Fruit fly (Drosophila melanogaster) whole organism, embryonic: ENCODE data around the gene wg.
A peak's percentile ranks its signal among the peaks of the same experiment; 100 is the strongest.

ENCODE experiments used
- BtbVII ChIP-seq: fragments of 200-800 bp; sonication (Bioruptor generic); optimal IDR thresholded peaks from 3 replicates; lab custom pipeline; 2017; ENCODE audit warnings: missing biosample characterization, mild to moderate bottlenecking, missing genetic modification characterization
- CG11093 ChIP-seq: fragments of 200-800 bp; sonication (Bioruptor generic); IDR thresholded peaks from 3 replicates; pipeline ENCODE4 v1.3.6; 2022; ENCODE audit warnings: missing biosample characterization, missing genetic modification characterization
- CG12071 ChIP-seq: fragments of 200-800 bp; sonication (Bioruptor generic); optimal IDR thresholded peaks from 3 replicates; lab custom pipeline; 2018; ENCODE audit warnings: missing biosample characterization, mild to moderate bottlenecking, missing genetic modification characterization
- CG14667 ChIP-seq: fragments of 200-800 bp; sonication (Bioruptor generic); IDR thresholded peaks from 2 replicates; pipeline ENCODE4 v1.3.6; 2022; ENCODE audit warnings: missing biosample characterization, missing genetic modification characterization
- CG15696 ChIP-seq: fragments of 200-800 bp; sonication (Bioruptor generic); optimal IDR thresholded peaks from 2 replicates; lab custom pipeline; 2019; ENCODE audit warnings: missing biosample characterization, mild to moderate bottlenecking, missing genetic modification characterization, moderate library complexity
- CG1647 ChIP-seq: fragments of 200-800 bp; sonication (Bioruptor generic); optimal IDR thresholded peaks from 3 replicates; lab custom pipeline; 2016; ENCODE audit warnings: missing biosample characterization, missing genetic modification characterization
- CG17612 ChIP-seq: fragments of 200-800 bp; sonication (Bioruptor generic); IDR thresholded peaks from 2 replicates; pipeline ENCODE4 v1.3.6; 2022; ENCODE audit warnings: missing biosample characterization, missing genetic modification characterization
- CG17829 ChIP-seq: fragments of 200-800 bp; optimal IDR thresholded peaks from 2 replicates; lab custom pipeline; 2019; ENCODE audit warnings: missing biosample characterization, mild to moderate bottlenecking, missing genetic modification characterization, moderate library complexity
- CG18599 ChIP-seq: fragments of 200-800 bp; sonication (Bioruptor generic); optimal IDR thresholded peaks from 3 replicates; lab custom pipeline; 2017; ENCODE audit warnings: missing biosample characterization, missing genetic modification characterization, mild to moderate bottlenecking, moderate library complexity, missing genetic modification reagents
- CG2875 ChIP-seq: fragments of 200-800 bp; sonication (Bioruptor generic); optimal IDR thresholded peaks from 2 replicates; lab custom pipeline; 2017; ENCODE audit warnings: missing biosample characterization, mild to moderate bottlenecking, missing genetic modification characterization, missing genetic modification reagents
- CG2889 ChIP-seq: fragments of 200-800 bp; sonication (Bioruptor generic); IDR thresholded peaks from 3 replicates; pipeline ENCODE4 v1.3.6; 2022; ENCODE audit warnings: missing biosample characterization, missing genetic modification characterization
- CG31224 ChIP-seq: fragments of 200-800 bp; sonication (Bioruptor generic); IDR thresholded peaks from 2 replicates; pipeline ENCODE4 v1.3.6; 2022; ENCODE audit warnings: missing biosample characterization, missing genetic modification characterization
- CG31388 ChIP-seq: fragments of 200-800 bp; sonication (Bioruptor generic); optimal IDR thresholded peaks from 2 replicates; lab custom pipeline; 2016; ENCODE audit warnings: missing biosample characterization, missing genetic modification characterization
- CG3726 ChIP-seq: fragments of 200-800 bp; sonication (Bioruptor generic); IDR thresholded peaks from 3 replicates; pipeline ENCODE4, ENCODE4 v1.3.6; 2022; ENCODE audit warnings: missing biosample characterization, missing genetic modification characterization
- CG5953 ChIP-seq: fragments of 200-800 bp; sonication (Bioruptor generic); IDR thresholded peaks from 2 replicates; pipeline ENCODE4 v1.3.6; 2022; ENCODE audit warnings: missing biosample characterization, missing genetic modification characterization
- CG6689 ChIP-seq: fragments of 200-800 bp; sonication (Bioruptor generic); IDR thresholded peaks from 2 replicates; pipeline ENCODE4 v1.3.6; 2022; ENCODE audit warnings: missing biosample characterization, missing genetic modification characterization
- Chrac-16 ChIP-seq: fragments of 200-800 bp; sonication (Bioruptor generic); optimal IDR thresholded peaks from 3 replicates; lab custom pipeline; 2016; ENCODE audit warnings: missing biosample characterization, missing genetic modification characterization
- Fer3 ChIP-seq: fragments of 200-800 bp; sonication (Bioruptor generic); optimal IDR thresholded peaks from 2 replicates; lab custom pipeline; 2018; ENCODE audit warnings: missing biosample characterization, mild to moderate bottlenecking, missing genetic modification characterization, moderate library complexity
- H2.0 ChIP-seq: fragments of 200-800 bp; sonication (Bioruptor generic); IDR thresholded peaks from 2 replicates; pipeline ENCODE4 v1.3.6; 2022; ENCODE audit warnings: missing biosample characterization, missing genetic modification characterization
- HLH3B ChIP-seq: fragments of 200-800 bp; sonication (Bioruptor generic); IDR thresholded peaks from 2 replicates; pipeline ENCODE4 v1.3.6; 2022; ENCODE audit warnings: missing biosample characterization, missing genetic modification characterization
- Lhr ChIP-seq: fragments of 200-800 bp; sonication (Bioruptor generic); optimal IDR thresholded peaks from 3 replicates; lab custom pipeline; 2017; ENCODE audit warnings: mild to moderate bottlenecking, missing biosample characterization, missing genetic modification reagents, missing genetic modification characterization
- Med ChIP-seq: fragments of 200-800 bp; sonication (Bioruptor generic); peaks from one replicate; lab custom pipeline; 2016; ENCODE audit warnings: missing biosample characterization, missing genetic modification characterization, mild to moderate bottlenecking, inconsistent platforms, moderate library complexity
- NC2β ChIP-seq: fragments of 200-800 bp; sonication (Bioruptor generic); optimal IDR thresholded peaks from 2 replicates; lab custom pipeline; 2016; ENCODE audit warnings: missing biosample characterization, missing genetic modification characterization
- Oaz ChIP-seq: fragments of 200-800 bp; sonication (Bioruptor generic); IDR thresholded peaks from 2 replicates; pipeline ENCODE4 v1.3.6; 2022; ENCODE audit warnings: missing biosample characterization, missing genetic modification characterization
- Ravus ChIP-seq: fragments of 200-800 bp; sonication (Bioruptor generic); IDR thresholded peaks from 2 replicates; pipeline ENCODE4 v1.3.6; 2022; ENCODE audit warnings: missing biosample characterization, missing genetic modification characterization
- Rx ChIP-seq: fragments of 200-800 bp; sonication (Bioruptor generic); IDR thresholded peaks from 2 replicates; pipeline ENCODE4 v1.3.6; 2022; ENCODE audit warnings: missing biosample characterization, missing genetic modification characterization
- Scr ChIP-seq: fragments of 200-800 bp; sonication (Bioruptor generic); IDR thresholded peaks from 2 replicates; pipeline ENCODE4 v1.3.6; 2022; ENCODE audit warnings: missing biosample characterization, missing genetic modification characterization; ENCODE audit not compliant: partially characterized antibody
- ash1 ChIP-seq: fragments of 200-800 bp; sonication (Bioruptor generic); optimal IDR thresholded peaks from 2 replicates; lab custom pipeline; 2018; ENCODE audit warnings: missing biosample characterization, mild to moderate bottlenecking, missing genetic modification characterization
- ato ChIP-seq: fragments of 200-800 bp; sonication (Bioruptor generic); IDR thresholded peaks from 2 replicates; pipeline ENCODE4 v1.3.6; 2022; ENCODE audit warnings: missing biosample characterization, missing genetic modification characterization; ENCODE audit not compliant: partially characterized antibody
- br ChIP-seq: fragments of >200 bp; optimal IDR thresholded peaks from 2 replicates; lab custom pipeline; 2017
- croc ChIP-seq: fragments of 200-800 bp; sonication (Bioruptor generic); conservative IDR thresholded peaks from 3 replicates; pipeline ENCODE4 v1.3.6; 2022; ENCODE audit warnings: missing biosample characterization, missing genetic modification characterization
- da ChIP-seq: fragments of 200-800 bp; sonication (Bioruptor generic); optimal IDR thresholded peaks from 2 replicates; lab custom pipeline; 2016; ENCODE audit warnings: missing biosample characterization, missing genetic modification characterization
- dimm ChIP-seq: fragments of 200-800 bp; sonication (Bioruptor generic); IDR thresholded peaks from 2 replicates; pipeline ENCODE4 v1.3.6; 2022; ENCODE audit warnings: missing biosample characterization, missing genetic modification characterization
- disco-r ChIP-seq: fragments of 200-800 bp; sonication (Bioruptor generic); optimal IDR thresholded peaks from 2 replicates; lab custom pipeline; 2016; ENCODE audit warnings: missing biosample characterization, missing genetic modification characterization
- en ChIP-seq: fragments of 200-800 bp; sonication (Bioruptor generic); optimal IDR thresholded peaks from 2 replicates; lab custom pipeline; 2016; ENCODE audit warnings: missing biosample characterization, missing genetic modification characterization
- eyg ChIP-seq: fragments of 200-800 bp; sonication (Bioruptor generic); optimal IDR thresholded peaks from 3 replicates; lab custom pipeline; 2016; ENCODE audit warnings: missing biosample characterization, missing genetic modification characterization
- fd96Cb ChIP-seq: fragments of 200-800 bp; sonication (Bioruptor generic); optimal IDR thresholded peaks from 2 replicates; lab custom pipeline; 2018; ENCODE audit warnings: missing biosample characterization, mild to moderate bottlenecking, missing genetic modification characterization, moderate library complexity
- gsb ChIP-seq: fragments of 200-800 bp; sonication (Bioruptor generic); IDR thresholded peaks from 2 replicates; pipeline ENCODE4 v1.3.6; 2022; ENCODE audit warnings: missing biosample characterization, missing genetic modification characterization
- kah ChIP-seq: fragments of 200-800 bp; sonication (Bioruptor generic); optimal IDR thresholded peaks from 2 replicates; lab custom pipeline; 2018; ENCODE audit warnings: missing biosample characterization, mild to moderate bottlenecking, missing genetic modification characterization
- mirr ChIP-seq: fragments of 200-800 bp; sonication (Bioruptor generic); optimal IDR thresholded peaks from 3 replicates; lab custom pipeline; 2018; ENCODE audit warnings: missing biosample characterization, mild to moderate bottlenecking, missing genetic modification characterization
- nom ChIP-seq: fragments of 200-800 bp; sonication (Bioruptor generic); optimal IDR thresholded peaks from 2 replicates; lab custom pipeline; 2017; ENCODE audit warnings: missing biosample characterization, missing genetic modification characterization, mild to moderate bottlenecking, moderate library complexity, missing genetic modification reagents
- org-1 ChIP-seq: fragments of 200-800 bp; sonication (Bioruptor generic); optimal IDR thresholded peaks from 2 replicates; lab custom pipeline; 2017; ENCODE audit warnings: missing biosample characterization, missing genetic modification characterization
- phol ChIP-seq: fragments of 200-800 bp; sonication (Bioruptor generic); optimal IDR thresholded peaks from 3 replicates; lab custom pipeline; 2018; ENCODE audit warnings: missing biosample characterization, mild to moderate bottlenecking, missing genetic modification characterization, moderate library complexity
- pita ChIP-seq: fragments of 200-800 bp; sonication (Bioruptor generic); optimal IDR thresholded peaks from 2 replicates; lab custom pipeline; 2017; ENCODE audit warnings: missing biosample characterization, mild to moderate bottlenecking, missing genetic modification characterization
- sc ChIP-seq, 3 experiments: fragments of >200 bp in 2 of 3; fragments of 200-800 bp in 1 of 3; sonication (Bioruptor generic) in 1 of 3; optimal IDR thresholded peaks; 2 replicates in 2 of 3; 3 replicates in 1 of 3; lab custom pipeline; 2017; ENCODE audit warnings: mild to moderate bottlenecking in 1 of 3, missing biosample characterization in 1 of 3, missing genetic modification characterization in 1 of 3, missing genetic modification reagents in 1 of 3
- scrt ChIP-seq: fragments of 200-800 bp; sonication (Bioruptor generic); optimal IDR thresholded peaks from 2 replicates; lab custom pipeline; 2018; ENCODE audit warnings: missing biosample characterization, mild to moderate bottlenecking, missing genetic modification characterization, moderate library complexity
- sd ChIP-seq: fragments of 200-800 bp; sonication (Bioruptor generic); optimal IDR thresholded peaks from 3 replicates; lab custom pipeline; 2018; ENCODE audit warnings: missing biosample characterization, mild to moderate bottlenecking, missing genetic modification characterization, moderate library complexity
- sim ChIP-seq: fragments of 200-800 bp; sonication (Bioruptor generic); IDR thresholded peaks from 2 replicates; pipeline ENCODE4 v1.3.6; 2022; ENCODE audit warnings: missing biosample characterization, missing genetic modification characterization
- ttk ChIP-seq: fragments of 200-800 bp; sonication (Bioruptor generic); IDR thresholded peaks from 2 replicates; pipeline ENCODE4 v2.1.2; 2022; ENCODE audit warnings: missing biosample characterization, missing genetic modification characterization
- tx ChIP-seq: fragments of 200-800 bp; sonication (Bioruptor generic); optimal IDR thresholded peaks from 2 replicates; lab custom pipeline; 2016; ENCODE audit warnings: missing biosample characterization, missing genetic modification characterization
- zfh2 ChIP-seq: fragments of 200-800 bp; sonication (Bioruptor generic); optimal IDR thresholded peaks from 2 replicates; lab custom pipeline; 2016; ENCODE audit warnings: missing biosample characterization, missing genetic modification characterization

wg gene

DNA sequence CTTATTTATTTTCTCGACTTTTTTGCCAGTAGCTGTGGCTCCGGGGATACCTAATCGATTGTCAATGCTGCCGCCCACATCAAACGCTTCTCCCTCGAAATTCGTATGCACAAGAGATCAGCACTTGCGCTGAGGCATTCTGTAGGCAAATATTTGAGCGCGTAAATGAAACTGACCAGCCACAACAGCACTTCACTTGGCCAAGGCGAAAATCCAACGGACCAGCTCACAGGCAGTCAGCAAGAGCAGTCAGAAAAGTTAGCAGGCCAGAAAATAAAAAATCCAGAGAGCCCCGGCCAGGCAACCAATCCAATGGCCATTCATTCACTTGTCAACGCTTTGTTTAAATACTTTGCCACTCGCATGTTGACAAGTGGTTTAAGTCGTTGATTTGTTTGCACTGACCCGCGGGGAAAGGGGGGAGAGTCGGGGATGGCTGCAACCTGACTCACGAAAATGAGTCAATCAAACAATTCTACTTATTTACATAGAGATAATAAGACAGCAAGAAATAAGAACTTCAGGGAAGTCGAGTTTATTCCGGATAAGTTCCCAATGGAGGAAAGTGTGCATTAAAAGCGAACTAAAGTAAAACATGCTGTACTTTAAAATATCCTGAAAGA, 32.5 kb downstream of the wg start (continued):
- TF ChIP-seq zfh2 (GFP tag; lab: Kevin White, UChicago): no peak
- TF ChIP-seq H2.0 (GFP tag; lab: Robert Waterston, UW): no peak
- no peak for TF ChIP-seq da (GFP tag; lab: Kevin White, UChicago)
- no peak for TF ChIP-seq kah (GFP tag; lab: Kevin White, UChicago)
- TF ChIP-seq br (lab: Kevin White, UChicago): no peak
- TF ChIP-seq CG14667: no peak
- no peak for TF ChIP-seq Chrac-16 (GFP tag; lab: Kevin White, UChicago)
- no peak for TF ChIP-seq dimm (GFP tag; lab: Robert Waterston, UW)
- peak; percentile 81 for TF ChIP-seq CG15696 (tag; lab: Kevin White, UChicago)
- TF ChIP-seq phol: no peak
- no peak for TF ChIP-seq tx
- TF ChIP-seq NC2β (GFP tag; lab: Kevin White, UChicago): peak; percentile 20
- TF ChIP-seq org-1 (GFP tag; lab: Kevin White, UChicago): peak; percentile 22
- TF ChIP-seq Oaz (GFP tag; lab: Robert Waterston, UW): no peak
- TF ChIP-seq ato (GFP tag; lab: Robert Waterston, UW): no peak
- TF ChIP-seq CG17612 (GFP tag; lab: Robert Waterston, UW): no peak
- TF ChIP-seq CG2889 (GFP tag; lab: Robert Waterston, UW): no peak
- no peak for TF ChIP-seq sc (optimal IDR thresholded peaks at IDR 0.05; lab: Kevin White, UChicago)
- TF ChIP-seq sc (GFP tag; optimal IDR thresholded peaks at IDR 0.05; lab: Kevin White, UChicago): no peak
- peak; percentile 4 for TF ChIP-seq CG1647 (GFP tag; lab: Kevin White, UChicago)
- TF ChIP-seq CG2875 (GFP tag; lab: Kevin White, UChicago): no peak
- TF ChIP-seq CG31388: no peak
- no peak for TF ChIP-seq disco-r (GFP tag; lab: Kevin White, UChicago)
- peak; percentile 3 for TF ChIP-seq mirr
- no peak for TF ChIP-seq scrt (GFP tag; lab: Kevin White, UChicago)
- TF ChIP-seq BtbVII (GFP tag; lab: Kevin White, UChicago): no peak
- no peak for TF ChIP-seq CG31224 (GFP tag; lab: Robert Waterston, UW)
- no peak for TF ChIP-seq gsb (GFP tag; lab: Robert Waterston, UW)
- no peak for TF ChIP-seq ash1 (GFP tag; lab: Kevin White, UChicago)
- no peak for TF ChIP-seq CG12071 (GFP tag; lab: Kevin White, UChicago)
- TF ChIP-seq croc (GFP tag; lab: Robert Waterston, UW): no peak
- TF ChIP-seq CG11093 (GFP tag; lab: Robert Waterston, UW): no peak
- TF ChIP-seq Med: peak; percentile 76
- peak; percentile 30 for TF ChIP-seq Lhr (GFP tag; lab: Kevin White, UChicago)
- TF ChIP-seq Rx (GFP tag; lab: Robert Waterston, UW): no peak
- TF ChIP-seq ttk (GFP tag; lab: Robert Waterston, UW): no peak
- TF ChIP-seq CG3726 (GFP tag; lab: Robert Waterston, UW): no peak
- no peak for TF ChIP-seq HLH3B
- TF ChIP-seq en (GFP tag; lab: Kevin White, UChicago): no peak
- no peak for TF ChIP-seq pita (GFP tag; lab: Kevin White, UChicago)
- TF ChIP-seq sim: peak; percentile 25; the same call in 1 of the 2 replicates
- no peak for TF ChIP-seq CG5953 (GFP tag; lab: Robert Waterston, UW)
- TF ChIP-seq nom: no peak
- no peak for TF ChIP-seq eyg
- no peak for TF ChIP-seq Scr (GFP tag; lab: Robert Waterston, UW)
- no peak for TF ChIP-seq CG18599 (GFP tag; lab: Kevin White, UChicago)
- no peak for TF ChIP-seq Fer3 (tag; lab: Kevin White, UChicago)
- TF ChIP-seq CG17829 (tag; lab: Kevin White, UChicago): no peak
- no peak for TF ChIP-seq Ravus (GFP tag; lab: Robert Waterston, UW)
- TF ChIP-seq sd (tag; lab: Kevin White, UChicago): no peak
- TF ChIP-seq CG6689 (GFP tag; lab: Robert Waterston, UW): no peak
- no peak for TF ChIP-seq fd96Cb (tag; lab: Kevin White, UChicago)
